Worm (Caenorhabditis elegans): ENCODE results near the gene adm-2.

Gene adm-2

DNA sequence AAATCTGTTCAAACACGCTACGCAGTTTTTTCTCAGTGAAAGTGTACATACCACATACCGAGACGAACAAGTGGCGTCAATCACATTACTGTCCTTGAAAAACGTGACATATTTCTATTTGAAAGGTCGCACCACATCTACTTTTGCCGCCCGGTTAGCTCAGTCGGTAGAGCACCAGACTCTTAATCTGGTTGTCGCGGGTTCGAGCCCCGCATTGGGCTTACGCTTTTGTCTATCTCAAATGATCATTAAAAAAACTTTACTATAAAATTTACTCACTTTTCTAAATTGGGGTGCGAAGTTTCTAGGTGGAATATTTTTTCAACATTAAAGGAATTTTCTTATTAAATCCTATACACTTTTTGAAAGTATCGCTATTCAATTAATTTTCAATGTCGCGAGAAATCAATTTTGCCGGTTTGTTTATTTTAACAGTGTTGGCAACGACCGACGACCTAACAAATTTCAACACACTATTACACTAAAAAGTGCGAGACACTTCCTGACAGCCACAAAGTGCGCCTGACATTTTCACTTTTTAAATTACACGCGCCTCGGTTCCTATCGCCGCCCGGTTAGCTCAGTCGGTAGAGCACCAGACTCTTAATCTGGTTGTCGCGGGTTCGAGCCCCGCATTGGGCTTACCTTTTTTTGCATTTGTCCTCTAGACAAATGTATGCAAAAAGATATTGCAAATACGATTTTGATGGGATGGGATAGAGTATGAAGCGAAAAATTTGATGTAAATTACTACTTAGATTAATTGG is 42.6 kb downstream of the adm-2 start (continued):
- TF ChIP-seq jun-1 (tag; optimal IDR thresholded peaks at IDR 0.05) (no peak), lin-15B (tag; optimal IDR thresholded peaks at IDR 0.05) (no peak), ceh-16 (tag; optimal IDR thresholded peaks at IDR 0.05) (no peak), ceh-82 (tag; optimal IDR thresholded peaks at IDR 0.05) (no peak), eor-1 (tag; optimal IDR thresholded peaks at IDR 0.05) (no peak), fos-1 (tag; optimal IDR thresholded peaks at IDR 0.05) (no peak), skn-1 (tag; optimal IDR thresholded peaks at IDR 0.05) (no peak), nhr-11 (tag; optimal IDR thresholded peaks at IDR 0.05) (no peak), zag-1 (tag; optimal IDR thresholded peaks at IDR 0.05) (no peak), nhr-23 (tag; optimal IDR thresholded peaks at IDR 0.05) (peak; percentile 41), pha-4 (tag; optimal IDR thresholded peaks at IDR 0.05) (peak; percentile 72), ceh-9 (tag; optimal IDR thresholded peaks at IDR 0.05) (no peak), nhr-28 (tag; optimal IDR thresholded peaks at IDR 0.05) (no peak), nhr-25 (tag; optimal IDR thresholded peaks at IDR 0.05) (peak; percentile 54), nhr-67 (tag; optimal IDR thresholded peaks at IDR 0.05) (no peak), ztf-11 (tag; optimal IDR thresholded peaks at IDR 0.05) (no peak), nhr-76 (tag; optimal IDR thresholded peaks at IDR 0.05) (no peak), elt-2 (tag; optimal IDR thresholded peaks at IDR 0.05) (peak; percentile 25), mml-1 (tag; optimal IDR thresholded peaks at IDR 0.05) (no peak), R02D3.7 (tag; optimal IDR thresholded peaks at IDR 0.05) (no peak), elt-3 (tag; optimal IDR thresholded peaks at IDR 0.05) (no peak), ZK546.5 (tag; optimal IDR thresholded peaks at IDR 0.05) (no peak)

- TF ChIP-seq nhr-67 (tag; optimal IDR thresholded peaks at IDR 0.05), result no peak
- TF ChIP-seq ztf-4 (tag; optimal IDR thresholded peaks at IDR 0.05), result no peak
- no peak for TF ChIP-seq nhr-28 (tag; optimal IDR thresholded peaks at IDR 0.05)
- peak; percentile 88 for TF ChIP-seq elt-1 (tag; optimal IDR thresholded peaks at IDR 0.05)
- TF ChIP-seq skn-1 (tag; optimal IDR thresholded peaks at IDR 0.05), result no peak
- TF ChIP-seq ceh-28 (tag; optimal IDR thresholded peaks at IDR 0.05), result no peak
- TF ChIP-seq nhr-25 (tag; optimal IDR thresholded peaks at IDR 0.05), result peak; percentile 16
- TF ChIP-seq nhr-23 (tag; optimal IDR thresholded peaks at IDR 0.05), result peak; percentile 28
These were observed 48.9 kb downstream of the adm-2 start for ce11 chrX:13736679-13737078.

DNA sequence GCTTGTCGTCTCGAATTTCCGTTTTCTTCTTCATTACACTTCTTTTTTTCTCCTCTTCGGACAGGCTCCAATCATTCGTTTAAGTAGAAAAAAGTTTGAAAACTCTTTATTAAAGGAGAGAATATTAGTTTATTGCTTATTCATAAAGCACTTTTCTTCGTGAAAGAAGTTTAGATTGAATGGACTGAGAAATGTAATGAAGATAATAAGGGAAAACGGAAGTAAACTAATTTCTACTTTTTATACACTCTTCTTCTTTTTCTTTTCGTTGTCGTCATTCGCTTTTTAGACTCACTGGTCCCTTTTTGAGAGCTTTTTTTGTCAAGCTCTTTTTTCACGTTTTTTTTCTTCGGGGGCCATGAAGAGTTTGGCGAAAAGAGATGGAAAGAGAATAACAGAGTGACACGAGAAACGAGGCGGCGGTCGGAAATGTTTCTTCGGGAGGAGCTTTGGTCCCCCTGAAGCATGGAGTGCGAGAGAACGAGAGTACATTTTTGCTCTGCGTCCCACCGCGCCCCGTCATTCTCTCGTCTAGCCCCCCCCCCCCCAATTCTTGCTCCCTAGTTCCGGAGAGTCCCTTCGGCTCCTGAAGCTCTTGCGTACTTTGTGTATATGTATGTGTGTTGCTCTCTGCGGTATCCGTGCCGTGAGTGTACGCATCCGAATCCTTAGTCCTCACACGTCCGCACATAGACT is 51.5 kb downstream of the adm-2 start:
- TF ChIP-seq nhr-23 (tag; optimal IDR thresholded peaks at IDR 0.05), result no peak
- TF ChIP-seq lin-39 (tag; optimal IDR thresholded peaks at IDR 0.05), result peak; percentile 59
- no peak for TF ChIP-seq elt-3 (tag; optimal IDR thresholded peaks at IDR 0.05)
- no peak for TF ChIP-seq egl-5 (tag; optimal IDR thresholded peaks at IDR 0.05)
- TF ChIP-seq fkh-10 (GFP tag; optimal IDR thresholded peaks at IDR 0.05), result peak; percentile 62
- peak; percentile 31 for TF ChIP-seq mdl-1 (tag; optimal IDR thresholded peaks at IDR 0.05)
- peak; percentile 19 for TF ChIP-seq lsy-12 (tag; optimal IDR thresholded peaks at IDR 0.05)
- peak; percentile 24 for TF ChIP-seq hmg-11 (tag; optimal IDR thresholded peaks at IDR 0.05)
- peak; percentile 45 for TF ChIP-seq nfya-1 (tag; optimal IDR thresholded peaks at IDR 0.05; ENCODE audit: insufficient read depth)
- peak; percentile 15 for TF ChIP-seq ceh-28 (tag; optimal IDR thresholded peaks at IDR 0.05)
- TF ChIP-seq ceh-9 (tag; optimal IDR thresholded peaks at IDR 0.05), result no peak

- TF ChIP-seq hmg-11 (tag; optimal IDR thresholded peaks at IDR 0.05) (no peak), ztf-11 (tag; optimal IDR thresholded peaks at IDR 0.05) (no peak), pha-4 (tag; optimal IDR thresholded peaks at IDR 0.05) (peak; percentile 93)
These were observed 55.6 kb downstream of the adm-2 start for ce11 chrX:13743371-13743770.

- TF ChIP-seq pqm-1 (tag; optimal IDR thresholded peaks at IDR 0.05) (peak; percentile 28), nhr-25 (tag; optimal IDR thresholded peaks at IDR 0.05) (peak; percentile 21), elt-3 (tag; optimal IDR thresholded peaks at IDR 0.05) (no peak), hmg-11 (tag; optimal IDR thresholded peaks at IDR 0.05) (peak; percentile 53), ceh-16 (tag; optimal IDR thresholded peaks at IDR 0.05) (no peak), elt-1 (tag; optimal IDR thresholded peaks at IDR 0.05) (peak; percentile 94), aly-2 (tag; optimal IDR thresholded peaks at IDR 0.05) (no peak), nfya-1 (tag; optimal IDR thresholded peaks at IDR 0.05; ENCODE audit: insufficient read depth) (peak; percentile 26), nhr-43 (tag; optimal IDR thresholded peaks at IDR 0.05; ENCODE audit: poor library complexity, severe bottlenecking) (peak; percentile 40), nhr-77 (tag; optimal IDR thresholded peaks at IDR 0.05) (no peak), pha-4 (tag; optimal IDR thresholded peaks at IDR 0.05) (no peak), lin-39 (tag; optimal IDR thresholded peaks at IDR 0.05) (no peak), elt-2 (tag; optimal IDR thresholded peaks at IDR 0.05) (peak; percentile 23), nhr-67 (tag; optimal IDR thresholded peaks at IDR 0.05) (no peak)
These were observed 56.9 kb downstream of the adm-2 start for ce11 chrX:13744543-13745113.

Measured in whole organism, L3 larva.